Fruit fly (Drosophila melanogaster) whole organism, pupa: ENCODE data around the gene CG32813.

Experiments used
- CG10348 ChIP-seq: fragments of 200-800 bp; sonication (Bioruptor generic); IDR thresholded peaks from 2 replicates; pipeline ENCODE4 v1.3.6; 2022; ENCODE audit warnings: missing biosample characterization, missing genetic modification characterization
- CG12605 ChIP-seq: fragments of 200-800 bp; sonication (Bioruptor generic); IDR thresholded peaks from 2 replicates; pipeline ENCODE4 v1.3.6; 2022; ENCODE audit warnings: missing biosample characterization, missing genetic modification characterization
- CG13204 ChIP-seq: fragments of 200-800 bp; sonication (Bioruptor generic); optimal IDR thresholded peaks from 2 replicates; lab custom pipeline; 2018; ENCODE audit warnings: missing biosample characterization, mild to moderate bottlenecking, missing genetic modification characterization, moderate library complexity
- CG14655 ChIP-seq: fragments of 200-800 bp; sonication (Bioruptor generic); optimal IDR thresholded peaks from 3 replicates; lab custom pipeline; 2017; ENCODE audit warnings: mild to moderate bottlenecking, missing biosample characterization, missing genetic modification reagents, missing genetic modification characterization
- CG15710 ChIP-seq: fragments of 200-800 bp; sonication (Bioruptor generic); optimal IDR thresholded peaks from 2 replicates; lab custom pipeline; 2018; ENCODE audit warnings: missing biosample characterization, mild to moderate bottlenecking, missing genetic modification characterization, moderate library complexity
- CG17806 ChIP-seq: fragments of 200-800 bp; sonication (Bioruptor generic); optimal IDR thresholded peaks from 2 replicates; lab custom pipeline; 2018; ENCODE audit warnings: missing biosample characterization, mild to moderate bottlenecking, missing genetic modification characterization, moderate library complexity
- CG32121 ChIP-seq: fragments of 200-800 bp; sonication (Bioruptor generic); IDR thresholded peaks from 2 replicates; pipeline ENCODE4 v1.3.6; 2022; ENCODE audit warnings: missing biosample characterization, missing genetic modification characterization
- CG34367 ChIP-seq: fragments of 200-800 bp; sonication (Bioruptor generic); optimal IDR thresholded peaks from 2 replicates; lab custom pipeline; 2018; ENCODE audit warnings: missing biosample characterization, mild to moderate bottlenecking, missing genetic modification characterization
- CG4496 ChIP-seq: fragments of 200-800 bp; sonication (Bioruptor generic); IDR thresholded peaks from 3 replicates; pipeline ENCODE4 v1.3.6; 2022; ENCODE audit warnings: missing biosample characterization, missing genetic modification characterization
- CG8159 ChIP-seq: fragments of 200-800 bp; sonication (Bioruptor generic); optimal IDR thresholded peaks from 3 replicates; lab custom pipeline; 2018; ENCODE audit warnings: missing biosample characterization, mild to moderate bottlenecking, missing genetic modification characterization, moderate library complexity
- CG8301 ChIP-seq: fragments of 200-800 bp; sonication (Bioruptor generic); optimal IDR thresholded peaks from 2 replicates; lab custom pipeline; 2018; ENCODE audit warnings: missing biosample characterization, mild to moderate bottlenecking, missing genetic modification characterization
- CG9948 ChIP-seq: fragments of 200-800 bp; sonication (Bioruptor generic); optimal IDR thresholded peaks from 2 replicates; lab custom pipeline; 2018; ENCODE audit warnings: missing biosample characterization, mild to moderate bottlenecking, missing genetic modification characterization, moderate library complexity
- D1 ChIP-seq: fragments of 200-800 bp; sonication (Bioruptor generic); optimal IDR thresholded peaks from 2 replicates; lab custom pipeline; 2018; ENCODE audit warnings: missing biosample characterization, mild to moderate bottlenecking, missing genetic modification characterization, moderate library complexity
- EcR ChIP-seq: fragments of 200-800 bp; sonication (Bioruptor generic); optimal IDR thresholded peaks from 3 replicates; lab custom pipeline; 2019; ENCODE audit warnings: missing biosample characterization, missing genetic modification characterization, mild to moderate bottlenecking, moderate library complexity, missing genetic modification reagents
- Ets98B ChIP-seq: fragments of 200-800 bp; sonication (Bioruptor generic); IDR thresholded peaks from 2 replicates; pipeline ENCODE4 v1.3.6; 2022; ENCODE audit warnings: missing biosample characterization, missing genetic modification characterization
- Pif1A ChIP-seq: fragments of 200-800 bp; sonication (Bioruptor generic); optimal IDR thresholded peaks from 3 replicates; lab custom pipeline; 2016; ENCODE audit warnings: missing biosample characterization, missing genetic modification characterization
- Pif1B ChIP-seq: fragments of 200-800 bp; sonication (Bioruptor generic); optimal IDR thresholded peaks from 3 replicates; lab custom pipeline; 2016; ENCODE audit warnings: missing biosample characterization, missing genetic modification characterization
- Snoo ChIP-seq: fragments of 200-800 bp; sonication (Bioruptor generic); optimal IDR thresholded peaks from 3 replicates; lab custom pipeline; 2017; ENCODE audit warnings: missing biosample characterization, mild to moderate bottlenecking, missing genetic modification characterization, inconsistent platforms
- fd96Ca ChIP-seq: fragments of 200-800 bp; sonication (Bioruptor generic); IDR thresholded peaks from 3 replicates; pipeline ENCODE4 v1.3.6; 2022; ENCODE audit warnings: missing biosample characterization, missing genetic modification characterization
- gl ChIP-seq: fragments of 200-800 bp; sonication (Bioruptor generic); optimal IDR thresholded peaks from 2 replicates; lab custom pipeline; 2018; ENCODE audit warnings: missing biosample characterization, mild to moderate bottlenecking, missing genetic modification characterization
- rn ChIP-seq: fragments of 200-800 bp; sonication (Bioruptor generic); IDR thresholded peaks from 2 replicates; pipeline ENCODE4 v1.3.6; 2022; ENCODE audit warnings: missing biosample characterization, missing genetic modification characterization

The CG32813 gene

DNA sequence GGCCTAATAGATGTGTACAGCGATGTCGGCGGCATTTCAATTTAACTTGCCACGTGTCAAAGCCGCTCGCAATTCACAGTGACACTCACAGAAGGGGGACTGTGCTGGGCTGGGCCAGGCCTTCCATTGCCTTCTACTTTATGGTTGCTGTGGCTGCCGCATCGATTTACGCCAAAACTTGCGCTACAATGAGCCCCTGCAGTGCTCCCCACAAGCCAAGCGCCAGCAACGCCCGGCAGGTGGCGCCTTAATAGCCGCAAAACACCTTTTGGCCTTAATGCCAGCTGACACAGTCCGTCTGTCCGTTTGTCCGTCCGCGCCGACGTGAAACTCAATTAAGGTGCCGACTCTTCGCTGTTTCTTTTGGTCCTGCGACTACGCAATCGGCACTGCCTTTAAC lies 24.3 kb downstream of the CG32813 start:
- TF ChIP-seq CG10348 (GFP tag; lab: Robert Waterston, UW): no peak
- no peak for TF ChIP-seq CG8301
- TF ChIP-seq CG14655 (GFP tag; lab: Kevin White, UChicago): no peak
- TF ChIP-seq CG9948: no peak
- no peak for TF ChIP-seq gl
- TF ChIP-seq CG8159 (tag; lab: Kevin White, UChicago): no peak
- no peak for TF ChIP-seq Snoo (tag; lab: Kevin White, UChicago)
- TF ChIP-seq CG15710: no peak
- no peak for TF ChIP-seq Ets98B (GFP tag; lab: Robert Waterston, UW)
- TF ChIP-seq CG13204 (GFP tag; lab: Kevin White, UChicago): no peak
- no peak for TF ChIP-seq CG17806 (tag; lab: Kevin White, UChicago)
- no peak for TF ChIP-seq CG32121 (GFP tag; lab: Robert Waterston, UW)
- TF ChIP-seq Pif1B (GFP tag; lab: Kevin White, UChicago): no peak
- TF ChIP-seq D1 (tag; lab: Kevin White, UChicago): no peak
- no peak for TF ChIP-seq fd96Ca (GFP tag; lab: Robert Waterston, UW)
- no peak for TF ChIP-seq CG34367 (tag; lab: Kevin White, UChicago)
- TF ChIP-seq EcR: no peak
- TF ChIP-seq CG4496: no peak
- no peak for TF ChIP-seq Pif1A

DNA sequence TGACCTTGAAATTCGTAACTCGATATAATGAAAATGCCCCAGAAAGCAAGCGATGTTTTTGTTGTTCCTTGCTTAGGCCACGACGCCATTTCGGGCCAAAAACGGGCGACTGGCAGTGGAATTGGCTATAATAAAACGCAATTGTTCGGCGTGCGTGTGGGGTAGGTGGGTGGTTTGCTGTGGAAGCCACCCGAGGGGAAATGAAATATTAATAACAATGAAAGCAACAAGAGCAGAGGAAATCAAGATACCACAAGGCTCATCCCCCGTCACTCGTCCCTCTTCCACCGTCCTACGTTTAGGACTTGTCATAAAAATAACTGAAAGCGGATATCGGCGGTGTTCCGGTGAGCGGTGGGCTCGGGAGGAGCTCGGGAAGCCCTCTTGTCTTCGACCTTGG lies 25.1 kb downstream of the CG32813 start:
- no peak for TF ChIP-seq CG15710
- TF ChIP-seq CG34367 (tag; lab: Kevin White, UChicago): no peak
- TF ChIP-seq CG9948: no peak
- TF ChIP-seq CG12605 (GFP tag; lab: Robert Waterston, UW): no peak
- no peak for TF ChIP-seq Pif1A

DNA sequence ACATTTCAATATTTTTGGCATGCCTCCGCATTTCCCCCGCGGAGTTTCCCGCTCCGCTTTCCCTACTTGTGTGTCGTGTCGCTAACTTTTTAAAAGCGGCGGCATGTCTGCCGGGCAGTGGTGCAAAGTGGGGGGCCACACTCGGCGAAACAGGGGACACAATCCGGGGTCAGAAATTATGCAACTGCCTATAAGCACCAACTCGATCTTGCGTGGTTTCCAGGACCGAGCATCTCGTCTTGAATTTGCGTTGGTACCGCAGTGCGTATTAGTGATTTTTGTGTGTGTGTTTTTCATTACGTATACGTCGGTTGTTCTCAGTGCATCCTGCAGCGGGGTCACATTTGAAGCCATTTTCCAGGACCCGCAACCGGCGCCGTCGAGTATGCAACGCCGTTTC lies 27.0 kb downstream of the CG32813 start:
- TF ChIP-seq CG14655 (GFP tag; lab: Kevin White, UChicago) (no peak), D1 (tag; lab: Kevin White, UChicago) (no peak), rn (GFP tag; lab: Robert Waterston, UW) (no peak), CG15710 (no peak), CG10348 (GFP tag; lab: Robert Waterston, UW) (no peak), CG8301 (no peak), CG8159 (tag; lab: Kevin White, UChicago) (no peak), Snoo (tag; lab: Kevin White, UChicago) (no peak), CG17806 (tag; lab: Kevin White, UChicago) (no peak), Pif1A (no peak), CG12605 (GFP tag; lab: Robert Waterston, UW) (no peak)

dm6 chrX:1408964-1409363 lies 28.2 kb downstream of the CG32813 start, which contains the start of gene futsch:
futsch (plus strand) TSS chrX:1409069.
- no peak for TF ChIP-seq gl
- TF ChIP-seq CG13204 (GFP tag; lab: Kevin White, UChicago): peak; percentile 69
- TF ChIP-seq CG8159 (tag; lab: Kevin White, UChicago): no peak
- TF ChIP-seq, all 21 proteins: peak for 1

DNA sequence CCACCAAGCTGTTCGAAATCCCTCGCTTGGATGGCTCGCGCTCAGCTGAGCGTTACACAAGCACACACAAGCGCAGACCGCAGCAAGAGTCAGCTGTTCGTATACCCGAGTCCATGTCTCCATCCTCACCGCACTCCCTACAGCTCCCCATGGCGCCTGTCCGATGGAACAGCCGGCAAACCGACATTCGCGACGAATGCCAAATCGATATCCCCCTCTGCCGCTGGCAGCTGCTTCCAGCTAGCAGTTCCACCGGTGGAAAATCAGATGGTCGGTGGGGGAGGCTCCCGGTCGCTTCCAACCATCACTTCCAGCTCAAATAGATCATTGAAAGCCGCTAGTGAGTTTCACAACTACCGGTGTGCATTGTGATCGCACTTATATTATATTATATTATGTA lies 29.6 kb downstream of the CG32813 start:
- no peak for TF ChIP-seq CG4496
- peak; percentile 35 for TF ChIP-seq CG13204 (GFP tag; lab: Kevin White, UChicago)

dm6 chrX:1411225-1411932 lies 30.7 kb downstream of the CG32813 start:
- TF ChIP-seq CG14655 (GFP tag; lab: Kevin White, UChicago) (peak; percentile 35), Pif1A (no peak), D1 (tag; lab: Kevin White, UChicago) (no peak), CG15710 (peak; percentile 16), Snoo (tag; lab: Kevin White, UChicago) (no peak), CG17806 (tag; lab: Kevin White, UChicago) (peak; percentile 27), CG12605 (GFP tag; lab: Robert Waterston, UW) (no peak), gl (no peak), fd96Ca (GFP tag; lab: Robert Waterston, UW) (0 out of 3 replicates have a peak, but pooled peaks have one; percentile 23), CG8159 (tag; lab: Kevin White, UChicago) (peak; percentile 30), CG10348 (GFP tag; lab: Robert Waterston, UW) (no peak), rn (GFP tag; lab: Robert Waterston, UW) (no peak), CG8301 (peak; percentile 30), CG34367 (tag; lab: Kevin White, UChicago) (peak; percentile 21), CG4496 (0 out of 3 replicates have a peak, but pooled peaks have one; percentile 26), CG13204 (GFP tag; lab: Kevin White, UChicago) (peak; percentile 71), Ets98B (GFP tag; lab: Robert Waterston, UW) (no peak), CG9948 (peak; percentile 42)

DNA sequence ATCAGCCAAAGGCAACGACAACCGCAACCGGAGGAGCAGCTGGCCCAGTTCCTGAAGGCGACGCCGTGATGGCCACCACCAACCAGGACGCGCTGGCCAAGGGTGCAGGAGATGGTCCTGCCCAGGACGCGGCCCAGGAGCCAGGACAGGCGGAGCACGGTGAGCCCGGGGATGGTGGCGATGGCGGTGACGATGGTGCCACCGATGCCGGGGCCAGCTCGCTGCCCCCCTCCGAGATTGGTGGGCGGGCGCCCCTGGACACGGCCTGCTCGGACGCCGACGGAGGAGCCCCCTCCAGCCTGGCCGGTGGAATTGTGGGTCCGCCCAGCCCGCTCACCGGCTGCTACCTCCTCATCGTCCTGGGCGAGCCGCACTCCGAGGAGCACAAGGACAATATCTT lies 33.6 kb downstream of the CG32813 start:
- TF ChIP-seq CG32121 (GFP tag; lab: Robert Waterston, UW): no peak
- TF ChIP-seq CG14655 (GFP tag; lab: Kevin White, UChicago): no peak
- no peak for TF ChIP-seq Pif1B (GFP tag; lab: Kevin White, UChicago)
- TF ChIP-seq CG4496: no peak
- no peak for TF ChIP-seq D1 (tag; lab: Kevin White, UChicago)
- TF ChIP-seq Ets98B (GFP tag; lab: Robert Waterston, UW): no peak
- no peak for TF ChIP-seq CG8159 (tag; lab: Kevin White, UChicago)
- no peak for TF ChIP-seq Snoo (tag; lab: Kevin White, UChicago)
- TF ChIP-seq CG10348 (GFP tag; lab: Robert Waterston, UW): no peak
- TF ChIP-seq fd96Ca (GFP tag; lab: Robert Waterston, UW): no peak
- TF ChIP-seq gl: no peak
- no peak for TF ChIP-seq CG34367 (tag; lab: Kevin White, UChicago)
- TF ChIP-seq Pif1A: no peak
- TF ChIP-seq CG13204 (GFP tag; lab: Kevin White, UChicago): no peak
- TF ChIP-seq CG12605 (GFP tag; lab: Robert Waterston, UW): no peak
- no peak for TF ChIP-seq EcR
- TF ChIP-seq CG15710: no peak
- no peak for TF ChIP-seq CG8301
- no peak for TF ChIP-seq CG9948
